Worm (Caenorhabditis elegans) whole organism, L3 larva: ENCODE measurements around the gene F36F12.1.

Source experiments
- ZK546.5 ChIP-seq: sonication (generic microtip); optimal IDR thresholded peaks from 2 replicates; lab custom pipeline; 2017; ENCODE audit warnings: missing biosample characterization, missing genetic modification characterization
- aly-2 ChIP-seq: fragments of 150-350 bp; optimal IDR thresholded peaks from 2 replicates; lab custom pipeline; 2014; ENCODE audit warnings: missing biosample characterization, missing genetic modification characterization
- nhr-12 ChIP-seq: fragments of 150-350 bp; optimal IDR thresholded peaks from 2 replicates; lab custom pipeline; 2014; ENCODE audit warnings: missing biosample characterization, missing genetic modification characterization

DNA sequence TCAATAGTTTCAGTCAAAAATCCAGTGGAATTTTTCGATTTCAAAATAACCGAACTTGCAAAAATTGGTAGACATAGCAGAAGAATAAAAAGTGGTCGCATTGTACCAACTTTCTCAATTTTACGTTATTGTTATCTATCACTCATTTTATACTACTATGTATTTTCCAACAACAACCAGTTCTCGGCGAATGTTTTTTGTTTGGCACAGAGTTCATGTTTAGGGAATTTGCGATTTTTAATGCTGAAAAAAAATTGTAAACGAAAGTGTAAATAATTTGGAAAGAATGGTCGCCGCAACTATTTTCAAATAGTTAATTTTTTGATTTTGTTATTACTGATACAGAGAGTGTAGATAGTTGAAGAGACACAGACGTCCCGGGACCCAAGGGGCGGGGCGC lies 46.4 kb upstream of the F36F12.1 start, which contains the start of gene C45H4.21:
- TF ChIP-seq ZK546.5 (tag; lab: Kevin White, UChicago) (no peak), aly-2 (tag; lab: Kevin White, UChicago) (no peak), nhr-12 (no peak)
